Fruit fly (Drosophila melanogaster) ovary, adult (tissue): ENCODE results near the gene CG3916.

Experiments
- CG17801 ChIP-seq: fragments of 200-800 bp; optimal IDR thresholded peaks from 2 replicates; lab custom pipeline; 2019; ENCODE audit warnings: missing biosample characterization, mild to moderate bottlenecking, missing genetic modification characterization, moderate library complexity; ENCODE audit not compliant: partially characterized antibody

The CG3916 gene

dm6 chr3R:12229113-12229512 is at the start of gene CG3916:
CG3916 (plus strand) TSS chr3R:12229413.
- TF ChIP-seq CG17801, result no peak

dm6 chr3R:12185615-12186014 is 43.6 kb upstream of the CG3916 start:
- TF ChIP-seq CG17801, result no peak

- TF ChIP-seq CG17801, result no peak
Measured at dm6 chr3R:12194911-12195310, 34.3 kb upstream of the CG3916 start, which contains the start of the genes eIF3d2 and CG43450. eIF3d2 (minus strand) TSS chr3R:12195011. CG43450 (plus strand) TSS chr3R:12195294.

- no peak for TF ChIP-seq CG17801
Measured at dm6 chr3R:12196100-12196499, 33.1 kb upstream of the CG3916 start.

dm6 chr3R:12197641-12198040 is 31.6 kb upstream of the CG3916 start, which contains the start of gene Adk1:
Adk1 (plus strand) TSS chr3R:12197941.
- TF ChIP-seq CG17801, result no peak

dm6 chr3R:12210260-12210659 is 19.0 kb upstream of the CG3916 start, which contains the start of gene CG4830:
CG4830 (minus strand) TSS chr3R:12210360.
- no peak for TF ChIP-seq CG17801

dm6 chr3R:12211552-12211951 is 17.7 kb upstream of the CG3916 start:
- no peak for TF ChIP-seq CG17801

- TF ChIP-seq CG17801, result no peak
Measured at dm6 chr3R:12214201-12214600, 15.0 kb upstream of the CG3916 start, which contains the start of gene CG14742. CG14742 (plus strand) TSS chr3R:12214501.

dm6 chr3R:12219497-12219896 is 9.7 kb upstream of the CG3916 start, which contains the start of gene Cog1:
Cog1 (minus strand) TSS chr3R:12219686.
- TF ChIP-seq CG17801, result no peak

- peak; percentile 80 for TF ChIP-seq CG17801
Measured at dm6 chr3R:12221366-12221916, 7.8 kb upstream of the CG3916 start, which contains the start of gene CG4860. CG4860 (minus strand) TSS chr3R:12221464.

dm6 chr3R:12222093-12222492 is 7.1 kb upstream of the CG3916 start, which contains the start of gene Rsbp15:
Rsbp15 (plus strand) TSS chr3R:12222387.
- no peak for TF ChIP-seq CG17801

- no peak for TF ChIP-seq CG17801
Measured at dm6 chr3R:12224919-12225318, 4.3 kb upstream of the CG3916 start, which contains the start of gene CG17404. CG17404 (minus strand) TSS chr3R:12225019.

dm6 chr3R:12226239-12226638 is 3.0 kb upstream of the CG3916 start, which contains the start of gene CG12256:
CG12256 (minus strand) TSS chr3R:12226339.
- no peak for TF ChIP-seq CG17801

dm6 chr3R:12232629-12233028 is 3.4 kb downstream of the CG3916 start, which contains the start of gene Pglym87:
Pglym87 (minus strand) TSS chr3R:12232729.
- TF ChIP-seq CG17801, result no peak

- TF ChIP-seq CG17801, result no peak
Measured at dm6 chr3R:12234584-12234983, 5.4 kb downstream of the CG3916 start, which contains the start of gene Cyp313a5. Cyp313a5 (minus strand) TSS chr3R:12234684.

dm6 chr3R:12236804-12237203 is 7.6 kb downstream of the CG3916 start, which contains the start of gene Cyp313a2:
Cyp313a2 (minus strand) TSS chr3R:12236904.
- no peak for TF ChIP-seq CG17801

dm6 chr3R:12239166-12239565 is 10.0 kb downstream of the CG3916 start, which contains the start of gene Cyp313a3:
Cyp313a3 (minus strand) TSS chr3R:12239266.
- no peak for TF ChIP-seq CG17801
